Worm (Caenorhabditis elegans) whole organism, L4 larva: Measurements from ENCODE around the gene hira-1.
A peak's percentile ranks its signal among the peaks of the same experiment; 100 is the strongest.

Experiments
- D1046.2 ChIP-seq: fragments of 200-800 bp; sonication (Bioruptor generic); IDR thresholded peaks from 2 replicates; pipeline ENCODE4 v1.3.6; 2022; ENCODE audit warnings: missing genetic modification characterization, missing compliant biosample characterization
- F26F4.8 ChIP-seq: fragments of 200-800 bp; sonication (Bioruptor generic); conservative IDR thresholded peaks from 2 replicates; pipeline ENCODE4 v1.3.6; 2022; ENCODE audit warnings: missing genetic modification characterization, missing compliant biosample characterization
- F44E2.7 ChIP-seq: fragments of 200-800 bp; sonication (Bioruptor generic); IDR thresholded peaks from 2 replicates; pipeline ENCODE4 v2.1.2; 2022; ENCODE audit warnings: missing genetic modification characterization, missing compliant biosample characterization
- R02D3.7 ChIP-seq: fragments of 150-350 bp; sonication (generic microtip); optimal IDR thresholded peaks from 3 replicates; lab custom pipeline; 2014; ENCODE audit warnings: missing biosample characterization, missing genetic modification characterization
- Y75B8A.6 ChIP-seq: fragments of 200-800 bp; sonication (Bioruptor generic); IDR thresholded peaks from 2 replicates; pipeline ENCODE4 v1.3.6; 2022; ENCODE audit warnings: missing genetic modification reagents, missing genetic modification characterization, missing compliant biosample characterization
- ZK546.5 ChIP-seq, 2 experiments: sonication (generic microtip); optimal IDR thresholded peaks; 2 replicates each; lab custom pipeline; 2017; ENCODE audit warnings: missing biosample characterization in 2 of 2, missing genetic modification characterization in 2 of 2
- aly-2 ChIP-seq: sonication (generic microtip); optimal IDR thresholded peaks from 2 replicates; lab custom pipeline; 2018; ENCODE audit warnings: missing biosample characterization, missing genetic modification characterization
- arid-1 ChIP-seq: fragments of 200-800 bp; sonication (Bioruptor generic); conservative IDR thresholded peaks from 2 replicates; pipeline ENCODE4 v1.3.6; 2022; ENCODE audit warnings: missing genetic modification reagents, missing genetic modification characterization, missing compliant biosample characterization
- attf-4 ChIP-seq: sonication (generic microtip); optimal IDR thresholded peaks from 3 replicates; lab custom pipeline; 2017; ENCODE audit warnings: missing biosample characterization, missing genetic modification characterization
- ceh-28 ChIP-seq: fragments of 150-350 bp; optimal IDR thresholded peaks from 2 replicates; lab custom pipeline; 2014; ENCODE audit warnings: missing biosample characterization, missing genetic modification reagents, missing genetic modification characterization
- ceh-62 ChIP-seq: sonication (generic microtip); optimal IDR thresholded peaks from 2 replicates; lab custom pipeline; 2017; ENCODE audit warnings: missing biosample characterization, missing genetic modification characterization
- daf-16 ChIP-seq, 3 experiments: sonication (generic microtip); optimal IDR thresholded peaks; 2 replicates each; lab custom pipeline; 2016 to 2017; ENCODE audit warnings: missing genetic modification characterization in 3 of 3, missing genetic modification reagents in 3 of 3, mild to moderate bottlenecking in 2 of 3, missing compliant biosample characterization in 2 of 3, missing biosample characterization in 1 of 3, moderate library complexity in 1 of 3
- dpl-1 ChIP-seq: fragments of 150-350 bp; optimal IDR thresholded peaks from 2 replicates; lab custom pipeline; 2014; ENCODE audit warnings: missing biosample characterization, missing genetic modification reagents, missing genetic modification characterization
- duxl-1 ChIP-seq: sonication (generic microtip); optimal IDR thresholded peaks from 2 replicates; lab custom pipeline; 2016; ENCODE audit warnings: mild to moderate bottlenecking, missing genetic modification characterization, moderate library complexity, missing compliant biosample characterization; ENCODE audit not compliant: poor library complexity
- dve-1 ChIP-seq: sonication (generic microtip); optimal IDR thresholded peaks from 2 replicates; lab custom pipeline; 2017; ENCODE audit warnings: antibody characterized with exemption, mild to moderate bottlenecking, missing genetic modification characterization, missing compliant biosample characterization; ENCODE audit not compliant: insufficient read depth
- fkh-10 ChIP-seq: fragments of 150-350 bp; optimal IDR thresholded peaks from 2 replicates; lab custom pipeline; 2014; ENCODE audit warnings: missing biosample characterization, missing genetic modification reagents, missing genetic modification characterization
- hlh-11 ChIP-seq: fragments of 200-800 bp; sonication (Bioruptor generic); optimal IDR thresholded peaks from 2 replicates; lab custom pipeline; 2018; ENCODE audit warnings: mild to moderate bottlenecking, missing genetic modification characterization, missing compliant biosample characterization
- hlh-30 ChIP-seq: sonication (generic microtip); optimal IDR thresholded peaks from 2 replicates; lab custom pipeline; 2017; ENCODE audit warnings: antibody characterized with exemption, mild to moderate bottlenecking, missing genetic modification characterization, missing compliant biosample characterization; ENCODE audit not compliant: insufficient read depth
- lin-13 ChIP-seq: fragments of 150-350 bp; optimal IDR thresholded peaks from 2 replicates; lab custom pipeline; 2014; ENCODE audit warnings: missing biosample characterization, missing genetic modification reagents, missing genetic modification characterization
- lin-38 ChIP-seq: fragments of 200-800 bp; sonication (Bioruptor generic); IDR thresholded peaks from 2 replicates; pipeline ENCODE4 v1.3.6; 2022; ENCODE audit warnings: missing genetic modification reagents, missing genetic modification characterization, missing compliant biosample characterization
- lsy-2 ChIP-seq, 2 experiments: fragments of 150-350 bp in 1 of 2; sonication (generic microtip) in 1 of 2; optimal IDR thresholded peaks; 2 replicates each; lab custom pipeline; 2014 to 2017; ENCODE audit warnings: missing biosample characterization in 2 of 2, missing genetic modification characterization in 2 of 2
- madf-5 ChIP-seq, 2 experiments: fragments of 200-800 bp; sonication (Bioruptor generic); IDR thresholded peaks; 2 replicates each; pipeline ENCODE4 v1.3.6; 2022; ENCODE audit warnings: missing compliant biosample characterization in 2 of 2, missing genetic modification characterization in 2 of 2
- madf-9 ChIP-seq: fragments of 200-800 bp; sonication (Bioruptor generic); conservative IDR thresholded peaks from 2 replicates; pipeline ENCODE4 v1.3.6; 2022; ENCODE audit warnings: missing genetic modification reagents, missing genetic modification characterization, missing compliant biosample characterization
- mep-1 ChIP-seq: fragments of 150-350 bp; sonication (generic microtip); optimal IDR thresholded peaks from 3 replicates; lab custom pipeline; 2014; ENCODE audit warnings: missing biosample characterization, missing genetic modification characterization
- mes-2 ChIP-seq: sonication (generic microtip); optimal IDR thresholded peaks from 2 replicates; lab custom pipeline; 2016; ENCODE audit warnings: missing genotype, mild to moderate bottlenecking, missing genetic modification characterization, missing compliant biosample characterization; ENCODE audit not compliant: poor library complexity, severe bottlenecking
- nhr-10 ChIP-seq: fragments of 150-350 bp; optimal IDR thresholded peaks from 2 replicates; lab custom pipeline; 2014; ENCODE audit warnings: missing biosample characterization, missing genetic modification characterization
- nhr-41 ChIP-seq: fragments of 200-800 bp; sonication (Bioruptor generic); IDR thresholded peaks from 2 replicates; pipeline ENCODE4 v1.3.6; 2022; ENCODE audit warnings: missing genetic modification reagents, missing genetic modification characterization, missing compliant biosample characterization
- nhr-42 ChIP-seq: fragments of 200-800 bp; sonication (Bioruptor generic); IDR thresholded peaks from 2 replicates; pipeline ENCODE4 v1.3.6; 2022; ENCODE audit warnings: missing genetic modification characterization, missing compliant biosample characterization
- nhr-76 ChIP-seq: fragments of 150-350 bp; optimal IDR thresholded peaks from 2 replicates; lab custom pipeline; 2014; ENCODE audit warnings: missing biosample characterization, missing genetic modification characterization
- pha-4 ChIP-seq, 2 experiments: fragments of 150-350 bp in 1 of 2; fragments of 200-800 bp in 1 of 2; sonication (Bioruptor generic) in 1 of 2; IDR thresholded peaks in 1 of 2; optimal IDR thresholded peaks in 1 of 2; 2 replicates each; pipeline versions ENCODE4 v1.3.6 to Lab custom; 2014 to 2022; ENCODE audit warnings: missing genetic modification characterization in 2 of 2, missing genetic modification reagents in 2 of 2, missing biosample characterization in 1 of 2, missing compliant biosample characterization in 1 of 2
- php-3 ChIP-seq: fragments of 200-800 bp; sonication (Bioruptor generic); IDR thresholded peaks from 2 replicates; pipeline ENCODE4 v1.3.6; 2022; ENCODE audit warnings: missing genetic modification reagents, missing genetic modification characterization, missing compliant biosample characterization
- pqm-1 ChIP-seq: sonication (generic microtip); optimal IDR thresholded peaks from 2 replicates; lab custom pipeline; 2017; ENCODE audit warnings: missing biosample characterization, missing genetic modification characterization
- snpc-1.2 ChIP-seq: fragments of 200-800 bp; sonication (Bioruptor generic); IDR thresholded peaks from 2 replicates; pipeline ENCODE4 v1.3.6; 2022; ENCODE audit warnings: missing genetic modification reagents, missing genetic modification characterization, missing compliant biosample characterization
- snpc-4 ChIP-seq: fragments of 150-350 bp; optimal IDR thresholded peaks from 2 replicates; lab custom pipeline; 2014; ENCODE audit warnings: missing biosample characterization, missing genetic modification characterization
- tra-1 ChIP-seq: fragments of 200-800 bp; sonication (Bioruptor generic); IDR thresholded peaks from 2 replicates; pipeline ENCODE4 v1.3.6; 2022; ENCODE audit warnings: missing genetic modification reagents, missing genetic modification characterization, missing compliant biosample characterization
- unc-62 ChIP-seq, 3 experiments: fragments of 150-350 bp in 1 of 3; sonication (generic microtip); optimal IDR thresholded peaks in 2 of 3; peaks in 1 of 3; 1 replicate in 1 of 3; 2 replicates in 2 of 3; lab custom pipeline; 2014 to 2017; ENCODE audit warnings: missing biosample characterization in 3 of 3, missing genetic modification characterization in 3 of 3, missing genetic modification reagents in 3 of 3, missing genotype in 1 of 3
- zag-1 ChIP-seq: fragments of 150-350 bp; optimal IDR thresholded peaks from 2 replicates; lab custom pipeline; 2014; ENCODE audit warnings: missing biosample characterization, missing genetic modification characterization
- zip-2 ChIP-seq: fragments of 150-350 bp; optimal IDR thresholded peaks from 2 replicates; lab custom pipeline; 2014; ENCODE audit warnings: missing biosample characterization, missing genetic modification characterization
- ztf-11 ChIP-seq: fragments of 150-350 bp; optimal IDR thresholded peaks from 2 replicates; lab custom pipeline; 2014; ENCODE audit warnings: missing biosample characterization, missing genetic modification characterization

The hira-1 gene

DNA sequence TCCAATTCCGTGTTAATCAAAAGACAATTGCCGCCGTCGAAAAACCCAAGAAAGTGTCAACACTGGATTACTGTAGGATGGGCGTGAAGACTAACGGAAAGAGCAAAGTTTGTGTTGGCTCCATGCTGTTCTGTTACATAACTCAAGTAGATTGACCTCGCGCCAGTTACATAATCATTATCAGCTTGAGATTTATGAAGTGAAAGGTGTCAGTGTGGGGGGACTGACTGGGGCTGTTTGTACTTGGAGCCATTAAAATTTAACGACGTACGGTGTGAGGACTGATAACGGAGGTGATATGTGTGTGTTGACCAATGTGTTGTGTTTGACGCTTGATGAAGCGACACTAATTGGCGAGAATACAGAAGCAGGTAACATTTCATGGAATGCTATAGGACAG lies 44.2 kb upstream of the hira-1 start (continued):
- TF ChIP-seq Y75B8A.6 = no peak
- peak; percentile 65 for TF ChIP-seq hlh-11 (tag; lab: Kevin White, UChicago)

DNA sequence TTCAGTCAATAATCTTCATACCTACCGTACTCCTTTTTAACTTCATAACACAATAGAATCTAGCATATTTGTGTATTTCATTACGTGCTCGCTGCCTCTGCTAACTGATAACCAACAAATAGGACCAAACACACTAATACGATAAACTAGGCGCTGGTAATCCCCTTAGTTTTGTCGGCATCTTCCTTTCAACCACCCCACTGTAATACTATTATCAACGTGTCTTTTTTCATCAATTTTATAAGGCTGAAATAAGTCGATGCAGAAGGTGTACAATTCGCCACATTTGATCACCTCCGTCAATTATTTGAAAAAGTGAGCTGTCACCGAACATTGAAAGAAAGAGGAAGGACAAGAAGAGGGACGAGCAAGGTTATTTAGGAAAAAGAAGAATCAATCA lies 43.5 kb upstream of the hira-1 start:
- TF ChIP-seq lsy-2 (tag; optimal IDR thresholded peaks at IDR 0.05; lab: Kevin White, UChicago) (no peak), pqm-1 (peak; percentile 35), daf-16 (GFP tag; optimal IDR thresholded peaks at IDR 0.05; lab: Kevin White, UChicago) (no peak), daf-16 (tag; optimal IDR thresholded peaks at IDR 0.05; lab: Kevin White, UChicago) (peak; percentile 43), unc-62 (GFP tag; optimal IDR thresholded peaks at IDR 0.05 in 1 of 2; lab: Kevin White, UChicago) (peak in 1 of 2 experiments; percentile 83), unc-62 (tag; optimal IDR thresholded peaks at IDR 0.05; lab: Kevin White, UChicago) (no peak)
- TF ChIP-seq, all 104 proteins: peak for 3

DNA sequence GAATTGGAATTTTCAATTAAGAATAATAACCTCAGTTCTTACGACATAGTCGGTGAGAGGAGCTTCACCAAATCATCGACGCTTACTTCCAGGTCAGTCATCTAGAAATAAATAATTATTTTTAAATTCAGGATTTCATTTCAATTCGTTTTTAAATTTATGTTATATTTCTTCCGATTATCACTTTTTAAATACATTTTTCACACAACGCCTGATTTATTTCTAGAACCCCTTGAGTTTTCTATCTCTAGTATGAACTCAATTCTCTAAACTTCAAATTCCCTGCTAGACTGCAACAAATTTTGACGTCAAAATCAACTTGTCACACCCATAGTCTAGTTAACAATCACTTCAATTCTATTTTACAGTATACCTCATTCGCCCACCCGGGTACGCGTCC lies 41.4 kb upstream of the hira-1 start, which contains the start of gene Y54H5A.2:
Y54H5A.2 (minus strand) TSS at position 101 of the 400 bp plus-strand sequence.
- TF ChIP-seq unc-62 (GFP tag; optimal IDR thresholded peaks at IDR 0.05 in 1 of 2; lab: Kevin White, UChicago) (peak in 1 of 2 experiments; percentile 9), unc-62 (tag; optimal IDR thresholded peaks at IDR 0.05; lab: Kevin White, UChicago) (no peak), D1046.2 (GFP tag; lab: Robert Waterston, UW) (no peak)

DNA sequence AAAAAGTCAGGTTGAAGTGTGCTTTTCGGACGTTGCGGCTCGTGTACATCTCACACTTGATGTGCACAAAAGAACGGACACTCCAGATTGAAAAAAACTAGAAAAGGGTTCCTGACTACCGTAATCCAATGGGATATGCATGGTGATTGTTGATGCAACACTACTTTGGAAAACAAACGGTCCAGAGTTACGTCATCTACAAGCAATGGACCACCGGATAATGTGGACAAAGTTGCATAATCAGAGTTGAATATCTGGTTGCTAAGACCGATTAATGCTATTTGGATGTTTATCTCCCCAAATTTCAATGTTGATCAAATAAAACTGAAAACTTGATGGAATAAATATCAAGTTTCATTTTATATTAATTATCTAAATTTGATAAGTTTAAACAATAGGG lies 40.9 kb upstream of the hira-1 start:
- no peak for TF ChIP-seq zip-2 (tag; lab: Kevin White, UChicago)
- TF ChIP-seq lin-13 = no peak
- no peak for TF ChIP-seq F26F4.8 (GFP tag; lab: Robert Waterston, UW)
- TF ChIP-seq ceh-28 (tag; lab: Kevin White, UChicago) = no peak
- no peak for TF ChIP-seq hlh-30 (tag; lab: Kevin White, UChicago)
- TF ChIP-seq nhr-41 (GFP tag; lab: Robert Waterston, UW) = no peak
- TF ChIP-seq tra-1 (GFP tag; lab: Robert Waterston, UW) = no peak
- TF ChIP-seq ceh-62 (tag; lab: Kevin White, UChicago) = no peak

DNA sequence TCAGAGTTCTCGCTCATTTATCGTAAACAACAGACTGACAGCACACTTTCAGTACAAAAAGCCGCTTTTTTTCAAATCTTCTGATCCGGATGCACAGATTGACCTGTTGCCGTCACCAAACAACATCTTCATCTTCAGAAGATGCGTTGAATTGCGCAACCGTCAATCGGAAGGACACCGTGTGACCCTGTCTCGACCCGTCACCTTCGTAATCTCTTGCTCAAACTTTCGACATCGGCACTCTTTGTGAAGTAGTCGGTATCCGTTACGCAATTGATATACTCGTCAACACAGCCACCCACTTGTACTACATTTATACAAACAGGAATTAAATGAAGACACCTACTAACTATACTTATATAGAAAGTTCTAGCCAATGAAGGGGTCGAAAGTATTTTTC lies 39.9 kb upstream of the hira-1 start:
- TF ChIP-seq snpc-4 (tag; lab: Kevin White, UChicago) (no peak), madf-5 (GFP tag; IDR thresholded peaks at IDR 0.05; lab: Robert Waterston, UW) (no peak), lin-38 (no peak), nhr-76 (tag; lab: Kevin White, UChicago) (no peak), attf-4 (tag; lab: Kevin White, UChicago) (no peak), dpl-1 (GFP tag; lab: Kevin White, UChicago) (no peak), arid-1 (no peak), lsy-2 (tag; optimal IDR thresholded peaks at IDR 0.05; lab: Kevin White, UChicago) (no peak), nhr-42 (GFP tag; lab: Robert Waterston, UW) (no peak), snpc-1.2 (GFP tag; lab: Robert Waterston, UW) (no peak), aly-2 (tag; lab: Kevin White, UChicago) (no peak), madf-9 (GFP tag; lab: Robert Waterston, UW) (no peak), fkh-10 (GFP tag; lab: Kevin White, UChicago) (no peak), nhr-41 (GFP tag; lab: Robert Waterston, UW) (no peak), daf-16 (GFP tag; optimal IDR thresholded peaks at IDR 0.05; lab: Kevin White, UChicago) (no peak), daf-16 (tag; optimal IDR thresholded peaks at IDR 0.05; lab: Kevin White, UChicago) (no peak), ZK546.5 (tag; optimal IDR thresholded peaks at IDR 0.05; lab: Kevin White, UChicago) (no peak), ceh-28 (tag; lab: Kevin White, UChicago) (no peak), duxl-1 (tag; lab: Kevin White, UChicago) (no peak), nhr-10 (tag; lab: Kevin White, UChicago) (no peak)

DNA sequence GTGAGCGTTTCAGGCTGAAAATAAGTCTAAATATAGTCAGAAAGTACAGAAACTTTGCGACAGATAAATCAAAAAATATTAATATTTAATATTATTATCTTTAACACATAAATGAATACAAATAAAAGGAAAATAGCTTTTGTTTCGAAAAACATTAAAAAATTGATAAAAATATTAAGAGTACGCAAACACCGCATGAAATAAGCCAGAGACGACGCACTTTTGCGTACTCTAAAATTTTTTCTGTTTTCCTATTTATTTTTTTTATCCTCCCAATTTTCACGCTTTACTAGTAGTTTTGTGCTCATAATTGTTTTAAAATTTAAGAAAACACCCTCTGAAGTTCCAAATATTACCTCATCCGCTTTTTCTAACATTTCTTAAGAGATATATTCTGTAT lies 37.8 kb upstream of the hira-1 start, which contains the start of the genes rbm-42 and grwd-1:
rbm-42 (minus strand) TSS at position 93 of the 400 bp plus-strand sequence.
grwd-1 (plus strand) TSS at position 328 of the 400 bp plus-strand sequence.
- TF ChIP-seq ztf-11 (tag; lab: Kevin White, UChicago) (no peak), dve-1 (tag; lab: Kevin White, UChicago) (peak; percentile 26), R02D3.7 (tag; lab: Kevin White, UChicago) (no peak), hlh-11 (tag; lab: Kevin White, UChicago) (no peak), mes-2 (tag; lab: Kevin White, UChicago) (peak; percentile 49), pha-4 (GFP tag; IDR thresholded peaks at IDR 0.05; lab: Robert Waterston, UW) (no peak), pha-4 (tag; optimal IDR thresholded peaks at IDR 0.05; lab: Kevin White, UChicago) (no peak), F44E2.7 (no peak), lin-38 (peak; percentile 37; the same call in 1 of the 2 replicates), daf-16 (GFP tag; optimal IDR thresholded peaks at IDR 0.05; lab: Kevin White, UChicago) (no peak), daf-16 (tag; optimal IDR thresholded peaks at IDR 0.05; lab: Kevin White, UChicago) (peak; percentile 13), mep-1 (tag; lab: Kevin White, UChicago) (peak; percentile 29), php-3 (GFP tag; lab: Robert Waterston, UW) (no peak), hlh-30 (tag; lab: Kevin White, UChicago) (peak; percentile 6), zag-1 (tag; lab: Kevin White, UChicago) (no peak), dpl-1 (GFP tag; lab: Kevin White, UChicago) (peak; percentile 30)
